Worm (Caenorhabditis elegans) whole organism, midembryonic: ENCODE results near the gene C47A4.5.

Source experiments
- T22C8.4 ChIP-seq: fragments of 200-800 bp; sonication (Bioruptor generic); IDR thresholded peaks from 2 replicates; pipeline ENCODE4 v1.3.6; 2022; ENCODE audit warnings: missing genetic modification characterization, missing compliant biosample characterization
- cog-1 ChIP-seq: sonication (generic microtip); optimal IDR thresholded peaks from 2 replicates; lab custom pipeline; 2016; ENCODE audit warnings: missing genetic modification characterization, missing compliant biosample characterization
- flt-1 ChIP-seq: fragments of 200-800 bp; sonication (Bioruptor generic); IDR thresholded peaks from 2 replicates; pipeline ENCODE4 v1.3.6; 2022; ENCODE audit warnings: missing genetic modification characterization, missing compliant biosample characterization
- klf-2 ChIP-seq: fragments of 200-800 bp; sonication (Bioruptor generic); conservative IDR thresholded peaks from 2 replicates; pipeline ENCODE4 v1.3.6; 2022; ENCODE audit warnings: missing genetic modification reagents, missing genetic modification characterization, missing compliant biosample characterization
- med-1 ChIP-seq: sonication (generic microtip); optimal IDR thresholded peaks from 2 replicates; lab custom pipeline; 2017; ENCODE audit warnings: missing genetic modification characterization, mild to moderate bottlenecking, missing compliant biosample characterization, antibody characterized with exemption, missing genetic modification reagents; ENCODE audit not compliant: insufficient read depth
- ref-1 ChIP-seq: fragments of 200-800 bp; sonication (Bioruptor generic); conservative IDR thresholded peaks from 2 replicates; pipeline ENCODE4 v1.3.6; 2022; ENCODE audit warnings: missing genetic modification reagents, missing genetic modification characterization, missing compliant biosample characterization
- tab-1 ChIP-seq: fragments of 200-800 bp; sonication (Bioruptor generic); IDR thresholded peaks from 2 replicates; pipeline ENCODE4 v1.3.6; 2022; ENCODE audit warnings: missing genetic modification characterization, missing compliant biosample characterization
- ztf-23 ChIP-seq: fragments of 200-800 bp; sonication (Bioruptor generic); IDR thresholded peaks from 2 replicates; pipeline ENCODE4 v1.3.6; 2022; ENCODE audit warnings: missing genetic modification reagents, missing genetic modification characterization, missing compliant biosample characterization
- ztf-29 ChIP-seq: fragments of 200-800 bp; sonication (Bioruptor generic); IDR thresholded peaks from 2 replicates; pipeline ENCODE4 v1.3.6; 2022; ENCODE audit warnings: missing genetic modification reagents, missing genetic modification characterization, missing compliant biosample characterization

Gene C47A4.5

DNA sequence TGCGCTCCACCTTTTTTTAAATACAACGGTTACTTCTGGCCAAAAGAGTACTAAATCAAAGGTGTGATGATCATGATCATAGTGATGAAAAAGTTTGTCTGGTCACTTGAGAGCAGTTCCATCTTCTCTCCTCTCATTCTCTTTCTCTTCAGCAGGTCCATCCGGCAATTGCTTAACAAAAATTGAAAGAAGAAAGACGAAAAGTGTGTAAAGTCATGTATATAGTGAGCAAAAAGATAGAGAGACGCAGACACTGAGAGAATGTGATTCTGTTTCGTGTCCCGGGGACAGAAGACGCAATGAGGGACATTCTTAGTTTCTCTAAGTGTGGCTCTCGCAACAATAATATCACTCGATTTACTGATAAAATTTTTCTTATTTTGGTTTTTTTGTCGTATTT, 3.3 kb downstream of the C47A4.5 start:
- TF ChIP-seq tab-1 (no peak), T22C8.4 (GFP tag; lab: Robert Waterston, UW) (no peak), klf-2 (GFP tag; lab: Robert Waterston, UW) (no peak)

DNA sequence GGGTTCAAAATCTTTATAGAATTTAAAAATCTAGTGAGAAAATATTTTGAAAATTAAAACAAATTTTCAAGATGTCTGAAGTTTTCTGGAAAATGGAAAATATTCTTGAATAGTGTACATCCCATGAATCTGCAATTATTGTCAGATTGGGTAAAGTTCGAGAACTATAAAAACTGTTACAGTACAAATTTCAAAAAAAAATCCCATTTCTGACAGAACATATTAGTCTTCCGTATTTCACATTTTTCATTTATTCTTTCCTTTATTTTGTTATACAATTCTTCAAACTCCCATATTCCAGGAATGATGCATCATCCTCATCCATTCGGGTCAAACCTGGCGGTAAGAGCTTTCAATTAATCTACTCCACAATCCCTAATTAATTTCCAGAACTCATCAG, 4.5 kb downstream of the C47A4.5 start, which contains the start of gene sorb-1:
sorb-1 (plus strand) TSS at position 301 of the 400 bp plus-strand sequence.
- no peak for TF ChIP-seq ref-1 (GFP tag; lab: Robert Waterston, UW)
- TF ChIP-seq ztf-23 = no peak
- TF ChIP-seq med-1 (GFP tag; lab: Kevin White, UChicago) = no peak
- TF ChIP-seq ztf-29 (GFP tag; lab: Robert Waterston, UW) = no peak
- no peak for TF ChIP-seq T22C8.4 (GFP tag; lab: Robert Waterston, UW)

DNA sequence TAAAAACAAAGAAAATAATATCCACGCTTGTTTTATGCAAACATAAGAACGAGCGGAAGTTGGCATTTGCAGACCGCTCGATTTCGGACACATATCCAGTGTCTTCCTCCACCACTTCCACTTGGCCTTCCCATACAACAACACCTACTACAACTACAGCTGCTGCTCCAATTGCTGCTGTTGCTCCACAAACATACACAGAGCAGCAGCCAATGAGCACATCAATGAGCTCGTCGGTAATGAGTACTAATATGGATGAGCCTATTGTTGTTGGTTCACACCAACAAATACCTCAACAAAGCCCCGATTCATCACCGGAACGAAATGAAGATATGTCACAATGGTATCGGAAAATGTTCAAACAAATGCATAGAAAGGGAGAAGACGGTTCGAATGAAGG, 10.1 kb downstream of the C47A4.5 start:
- no peak for TF ChIP-seq ref-1 (GFP tag; lab: Robert Waterston, UW)
- TF ChIP-seq med-1 (GFP tag; lab: Kevin White, UChicago) = no peak
- TF ChIP-seq ztf-23 = no peak
- no peak for TF ChIP-seq flt-1 (GFP tag; lab: Robert Waterston, UW)
- no peak for TF ChIP-seq klf-2 (GFP tag; lab: Robert Waterston, UW)
- no peak for TF ChIP-seq tab-1
- no peak for TF ChIP-seq ztf-29 (GFP tag; lab: Robert Waterston, UW)
- no peak for TF ChIP-seq T22C8.4 (GFP tag; lab: Robert Waterston, UW)
- TF ChIP-seq cog-1 = no peak

DNA sequence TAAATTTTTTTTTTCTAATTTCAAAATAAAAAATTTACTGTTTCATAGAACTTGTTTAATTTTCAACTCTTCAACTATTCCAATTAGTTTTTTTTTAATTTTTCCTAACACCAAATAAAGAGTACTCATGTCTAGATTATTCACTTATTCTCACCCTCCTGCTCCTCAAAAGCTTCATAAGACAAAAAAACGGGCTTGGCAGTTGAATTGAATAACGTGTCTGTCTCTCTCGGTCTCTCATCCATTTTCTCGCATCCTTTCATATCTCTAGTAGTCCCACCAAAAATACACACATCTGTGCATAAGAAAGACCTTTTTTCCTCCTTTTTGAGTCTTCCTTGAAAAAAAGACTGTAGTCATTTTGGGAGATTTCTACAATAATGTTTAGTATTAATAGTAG, 17.9 kb downstream of the C47A4.5 start:
- TF ChIP-seq tab-1 (no peak), cog-1 (no peak), med-1 (GFP tag; lab: Kevin White, UChicago) (no peak), ztf-23 (no peak)

DNA sequence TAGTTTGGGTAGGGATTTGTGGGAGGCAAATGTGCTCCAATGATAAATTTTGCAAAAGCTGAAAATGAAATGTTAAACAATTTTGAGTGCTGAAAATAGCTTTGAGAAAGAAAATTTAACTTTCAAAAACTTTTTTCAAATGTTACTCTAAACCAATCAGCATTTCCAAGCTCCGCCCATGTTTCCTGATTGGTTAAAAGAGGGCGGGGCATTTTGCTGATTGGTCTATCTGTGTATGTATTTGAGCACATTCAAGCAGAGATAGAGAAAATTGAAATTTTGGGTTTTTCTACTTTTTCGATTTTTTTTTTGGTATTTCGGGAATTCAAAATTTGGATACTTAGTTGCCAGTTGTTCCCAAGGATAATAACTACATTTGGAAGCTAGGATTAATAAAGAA, 19.2 kb downstream of the C47A4.5 start:
- TF ChIP-seq cog-1 (no peak), flt-1 (GFP tag; lab: Robert Waterston, UW) (no peak), ztf-29 (GFP tag; lab: Robert Waterston, UW) (no peak), med-1 (GFP tag; lab: Kevin White, UChicago) (no peak), ztf-23 (no peak), ref-1 (GFP tag; lab: Robert Waterston, UW) (no peak), T22C8.4 (GFP tag; lab: Robert Waterston, UW) (no peak), klf-2 (GFP tag; lab: Robert Waterston, UW) (no peak), tab-1 (no peak)

DNA sequence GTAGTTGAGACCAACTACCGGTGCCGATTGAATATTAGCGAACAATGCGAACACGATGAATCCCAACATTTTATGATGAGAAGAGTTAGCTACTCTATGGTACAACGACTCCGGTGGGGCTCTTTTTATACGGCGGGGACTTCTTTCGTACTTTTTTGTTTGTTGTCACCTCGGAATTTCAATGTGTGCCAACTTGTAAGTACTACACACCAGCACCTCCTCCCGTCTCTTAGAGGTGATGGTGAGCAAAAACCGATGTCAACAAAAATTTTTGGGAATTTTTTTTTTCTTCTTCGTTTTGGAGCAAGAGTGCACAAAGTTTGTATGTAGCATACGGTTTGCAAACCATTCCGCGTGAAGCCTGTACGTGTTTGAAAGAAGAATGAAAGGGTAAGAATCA, 29.1 kb downstream of the C47A4.5 start, which contains the start of gene Y45F10D.2:
Y45F10D.2 (minus strand) TSS at position 101 of the 400 bp plus-strand sequence.
- TF ChIP-seq klf-2 (GFP tag; lab: Robert Waterston, UW) (no peak), ztf-23 (no peak), ref-1 (GFP tag; lab: Robert Waterston, UW) (no peak), med-1 (GFP tag; lab: Kevin White, UChicago) (no peak), flt-1 (GFP tag; lab: Robert Waterston, UW) (no peak)

DNA sequence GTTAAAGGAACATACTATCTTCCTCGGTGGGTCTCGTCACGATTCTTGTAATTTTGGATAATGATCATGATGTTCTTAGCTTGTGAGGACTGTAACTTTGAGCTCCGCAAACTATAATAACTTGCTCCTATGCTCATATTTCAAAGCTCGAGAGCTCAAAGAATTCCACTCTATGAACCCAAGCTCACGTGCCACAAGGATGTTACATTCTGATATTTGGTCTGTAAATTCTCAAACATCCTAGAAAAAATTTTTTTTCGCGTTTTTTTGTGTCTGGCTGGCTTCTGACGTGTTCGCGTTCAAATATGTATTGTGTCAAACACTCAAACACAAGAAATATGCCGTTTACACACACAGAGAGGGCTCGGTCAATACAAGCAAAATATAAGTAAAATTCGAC, 30.6 kb downstream of the C47A4.5 start, which contains the start of gene Y45F10D.16:
Y45F10D.16 (plus strand) TSS at position 301 of the 400 bp plus-strand sequence.
- TF ChIP-seq med-1 (GFP tag; lab: Kevin White, UChicago) (no peak), tab-1 (no peak), klf-2 (GFP tag; lab: Robert Waterston, UW) (no peak), ztf-23 (no peak), cog-1 (no peak), ref-1 (GFP tag; lab: Robert Waterston, UW) (no peak), T22C8.4 (GFP tag; lab: Robert Waterston, UW) (no peak), ztf-29 (GFP tag; lab: Robert Waterston, UW) (no peak)

DNA sequence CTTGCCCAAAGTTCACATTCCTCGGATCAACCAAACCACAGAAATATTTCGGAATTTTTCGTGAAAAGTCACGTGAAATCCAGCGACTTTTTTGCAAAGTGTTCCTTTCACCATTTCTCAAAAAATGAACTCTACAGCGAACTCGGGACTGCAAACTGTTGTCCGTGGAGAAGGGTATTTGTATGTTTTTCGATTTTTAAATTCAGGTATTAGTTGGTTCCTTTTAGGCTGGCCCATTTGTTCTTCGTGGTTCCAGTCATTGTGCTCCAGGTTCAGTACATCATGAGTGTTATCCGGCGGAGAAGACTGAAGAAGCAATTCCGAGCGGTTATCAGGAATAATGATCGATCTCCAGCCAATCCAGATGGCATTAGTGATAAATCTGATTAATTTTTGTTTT, 31.2 kb downstream of the C47A4.5 start:
- no peak for TF ChIP-seq ztf-29 (GFP tag; lab: Robert Waterston, UW)
- TF ChIP-seq med-1 (GFP tag; lab: Kevin White, UChicago) = no peak
- TF ChIP-seq T22C8.4 (GFP tag; lab: Robert Waterston, UW) = no peak
- TF ChIP-seq ref-1 (GFP tag; lab: Robert Waterston, UW) = no peak
- TF ChIP-seq flt-1 (GFP tag; lab: Robert Waterston, UW) = no peak
- no peak for TF ChIP-seq cog-1
- no peak for TF ChIP-seq tab-1
- no peak for TF ChIP-seq klf-2 (GFP tag; lab: Robert Waterston, UW)
- TF ChIP-seq ztf-23 = no peak

DNA sequence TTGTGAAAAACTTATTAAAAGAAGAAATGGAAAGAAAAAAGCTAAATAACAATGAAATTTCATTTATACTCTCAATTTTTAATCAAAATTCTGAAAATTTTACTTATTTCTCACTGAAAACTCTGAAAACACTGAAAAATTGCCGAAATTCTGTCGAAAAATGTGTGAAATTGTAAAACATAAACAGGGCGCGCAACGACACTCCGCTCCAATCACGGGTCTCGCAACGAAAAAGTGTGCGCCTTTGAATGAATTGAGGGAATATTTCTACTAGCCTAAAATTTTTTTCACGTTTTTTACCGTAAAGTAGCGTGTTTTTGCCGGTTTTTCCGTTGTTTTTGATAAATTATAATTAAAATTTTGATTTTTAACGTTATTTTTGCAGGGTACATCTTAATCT, 32.0 kb downstream of the C47A4.5 start, which contains the start of gene rpl-18:
rpl-18 (plus strand) TSS at position 386 of the 400 bp plus-strand sequence.
- TF ChIP-seq cog-1 (no peak), ztf-29 (GFP tag; lab: Robert Waterston, UW) (no peak), ztf-23 (no peak), T22C8.4 (GFP tag; lab: Robert Waterston, UW) (no peak), ref-1 (GFP tag; lab: Robert Waterston, UW) (no peak), tab-1 (no peak), med-1 (GFP tag; lab: Kevin White, UChicago) (no peak), flt-1 (GFP tag; lab: Robert Waterston, UW) (no peak), klf-2 (GFP tag; lab: Robert Waterston, UW) (no peak)

DNA sequence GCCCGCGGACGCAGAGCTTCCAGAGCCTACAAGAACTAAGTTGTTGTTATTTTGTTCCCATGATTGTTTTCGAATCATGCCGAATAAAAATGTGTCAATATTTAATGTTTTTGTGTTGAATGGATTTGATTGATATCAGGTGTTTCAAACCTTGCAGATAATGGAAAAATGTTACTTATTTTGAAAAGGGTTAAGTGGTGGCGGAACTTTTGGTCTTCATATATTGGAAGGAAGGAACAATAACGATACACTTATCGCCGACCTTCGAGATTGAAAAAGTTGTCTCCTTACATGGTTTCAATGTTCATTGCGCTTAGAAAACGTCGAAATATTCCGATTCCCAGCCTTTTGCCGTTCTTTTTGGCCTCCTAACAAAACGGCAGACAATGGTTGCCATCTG, 33.2 kb downstream of the C47A4.5 start, which contains the start of gene gly-10:
gly-10 (plus strand) TSS at position 387 of the 400 bp plus-strand sequence.
- no peak for TF ChIP-seq T22C8.4 (GFP tag; lab: Robert Waterston, UW)
- no peak for TF ChIP-seq ztf-23
- no peak for TF ChIP-seq ref-1 (GFP tag; lab: Robert Waterston, UW)
- no peak for TF ChIP-seq ztf-29 (GFP tag; lab: Robert Waterston, UW)
- TF ChIP-seq tab-1 = no peak
- TF ChIP-seq klf-2 (GFP tag; lab: Robert Waterston, UW) = no peak
- TF ChIP-seq flt-1 (GFP tag; lab: Robert Waterston, UW) = no peak
- no peak for TF ChIP-seq med-1 (GFP tag; lab: Kevin White, UChicago)
- no peak for TF ChIP-seq cog-1
